Fruit fly (Drosophila melanogaster) Kc167 (cell line): Measurements from ENCODE around the gene p115.

Experiments used
- Myc ChIP-seq: fragments of >200 bp; optimal IDR thresholded peaks from 2 replicates; lab custom pipeline; 2017; ENCODE audit warnings: missing external identifiers
- Sin3A ChIP-seq: fragments of >200 bp; optimal IDR thresholded peaks from 2 replicates; lab custom pipeline; 2018; ENCODE audit warnings: missing external identifiers
- h ChIP-seq: fragments of >200 bp; optimal IDR thresholded peaks from 3 replicates; lab custom pipeline; 2018; ENCODE audit warnings: missing external identifiers
- insv ChIP-seq: fragments of >200 bp; optimal IDR thresholded peaks from 3 replicates; lab custom pipeline; 2018; ENCODE audit warnings: missing external identifiers
- psq ChIP-seq: fragments of >200 bp; optimal IDR thresholded peaks from 2 replicates; lab custom pipeline; 2017; ENCODE audit warnings: missing external identifiers
- ttk ChIP-seq: sonication (Bioruptor generic); optimal IDR thresholded peaks from 2 replicates; lab custom pipeline; 2017; ENCODE audit warnings: missing external identifiers

p115 gene

dm6 chrX:7923063-7923462 lies 29.2 kb downstream of the p115 start:
- no peak for TF ChIP-seq ttk (lab: Kevin White, UChicago)
- no peak for TF ChIP-seq Myc
- TF ChIP-seq insv (lab: Kevin White, UChicago) = no peak
- no peak for TF ChIP-seq h (lab: Kevin White, UChicago)
- TF ChIP-seq psq (lab: Kevin White, UChicago) = no peak
- TF ChIP-seq Sin3A (lab: Kevin White, UChicago) = no peak

dm6 chrX:7924913-7925312 lies 31.1 kb downstream of the p115 start:
- TF ChIP-seq h (lab: Kevin White, UChicago) = no peak
- TF ChIP-seq Myc = no peak
- TF ChIP-seq psq (lab: Kevin White, UChicago) = no peak
- no peak for TF ChIP-seq Sin3A (lab: Kevin White, UChicago)
- no peak for TF ChIP-seq ttk (lab: Kevin White, UChicago)
- no peak for TF ChIP-seq insv (lab: Kevin White, UChicago)

- TF ChIP-seq insv (lab: Kevin White, UChicago) = no peak
- TF ChIP-seq Myc = no peak
- TF ChIP-seq psq (lab: Kevin White, UChicago) = no peak
- no peak for TF ChIP-seq ttk (lab: Kevin White, UChicago)
- no peak for TF ChIP-seq Sin3A (lab: Kevin White, UChicago)
- TF ChIP-seq h (lab: Kevin White, UChicago) = no peak
These were observed 36.6 kb downstream of the p115 start for dm6 chrX:7930236-7931027.

dm6 chrX:7931028-7931549 lies 37.3 kb downstream of the p115 start, which contains the start of gene mahe:
mahe (minus strand) TSS chrX:7931382.
- TF ChIP-seq insv (lab: Kevin White, UChicago) = no peak
- no peak for TF ChIP-seq Myc
- no peak for TF ChIP-seq ttk (lab: Kevin White, UChicago)
- no peak for TF ChIP-seq Sin3A (lab: Kevin White, UChicago)
- no peak for TF ChIP-seq h (lab: Kevin White, UChicago)
- no peak for TF ChIP-seq psq (lab: Kevin White, UChicago)

dm6 chrX:7933210-7933915 lies 39.5 kb downstream of the p115 start, which contains the start of the genes Dhdds and RpS14a:
Dhdds (minus strand) TSS chrX:7933351.
RpS14a (plus strand) TSS chrX:7933742.
- TF ChIP-seq psq (lab: Kevin White, UChicago) (no peak), Myc (no peak), insv (lab: Kevin White, UChicago) (no peak), Sin3A (lab: Kevin White, UChicago) (no peak), h (lab: Kevin White, UChicago) (no peak), ttk (lab: Kevin White, UChicago) (no peak)

dm6 chrX:7934679-7935078 lies 40.8 kb downstream of the p115 start, which contains the start of gene RpS14b:
RpS14b (plus strand) TSS chrX:7934898.
- TF ChIP-seq Sin3A (lab: Kevin White, UChicago) (no peak), Myc (no peak), psq (lab: Kevin White, UChicago) (no peak), ttk (lab: Kevin White, UChicago) (no peak)

dm6 chrX:7935798-7936572 lies 42.2 kb downstream of the p115 start, which contains the start of gene Ubr3:
Ubr3 (plus strand) TSS chrX:7935896.
- TF ChIP-seq psq (lab: Kevin White, UChicago) (no peak), h (lab: Kevin White, UChicago) (no peak), ttk (lab: Kevin White, UChicago) (no peak), Myc (no peak), Sin3A (lab: Kevin White, UChicago) (no peak), insv (lab: Kevin White, UChicago) (no peak)

- no peak for TF ChIP-seq ttk (lab: Kevin White, UChicago)
- TF ChIP-seq psq (lab: Kevin White, UChicago) = no peak
- no peak for TF ChIP-seq Myc
- no peak for TF ChIP-seq insv (lab: Kevin White, UChicago)
- no peak for TF ChIP-seq Sin3A (lab: Kevin White, UChicago)
- no peak for TF ChIP-seq h (lab: Kevin White, UChicago)
These were observed 44.0 kb downstream of the p115 start for dm6 chrX:7937588-7938481.

- TF ChIP-seq ttk (lab: Kevin White, UChicago) (no peak), Myc (no peak), h (lab: Kevin White, UChicago) (no peak), insv (lab: Kevin White, UChicago) (no peak), Sin3A (lab: Kevin White, UChicago) (no peak), psq (lab: Kevin White, UChicago) (no peak)
These were observed 44.6 kb downstream of the p115 start for dm6 chrX:7938482-7938804.

dm6 chrX:7944151-7944713 lies 50.4 kb downstream of the p115 start:
- TF ChIP-seq psq (lab: Kevin White, UChicago) = no peak
- TF ChIP-seq ttk (lab: Kevin White, UChicago) = no peak
- no peak for TF ChIP-seq insv (lab: Kevin White, UChicago)
- no peak for TF ChIP-seq Myc
- TF ChIP-seq h (lab: Kevin White, UChicago) = no peak
- TF ChIP-seq Sin3A (lab: Kevin White, UChicago) = no peak
